Worm (Caenorhabditis elegans): ENCODE results near the gene txt-6.

Gene txt-6

ce11 chrV:4628517-4628930, 21.8 kb upstream of the txt-6 start, which contains the start of gene pmt-2:
pmt-2 (plus strand) TSS chrV:4628580.
- TF ChIP-seq hnd-1 (tag; optimal IDR thresholded peaks at IDR 0.05) (no peak), F13C5.2 (tag; optimal IDR thresholded peaks at IDR 0.05) (no peak), B0310.2 (tag; optimal IDR thresholded peaks at IDR 0.05) (no peak), tra-4 (tag; optimal IDR thresholded peaks at IDR 0.05) (no peak), pes-1 (GFP tag; IDR thresholded peaks at IDR 0.05) (no peak), hmg-4 (GFP tag; optimal IDR thresholded peaks at IDR 0.05) (no peak), tbx-37 (GFP tag; conservative IDR thresholded peaks at IDR 0.05) (no peak), sea-1 (GFP tag; conservative IDR thresholded peaks at IDR 0.05) (no peak), tbx-11 (GFP tag; IDR thresholded peaks at IDR 0.05) (no peak), hmbx-1 (tag; optimal IDR thresholded peaks at IDR 0.05) (no peak), scrt-1 (GFP tag; IDR thresholded peaks at IDR 0.05) (no peak), aly-1 (tag; optimal IDR thresholded peaks at IDR 0.05) (no peak), ets-7 (tag; optimal IDR thresholded peaks at IDR 0.05) (no peak)

- no peak for TF ChIP-seq tbx-11 (GFP tag; IDR thresholded peaks at IDR 0.05)
- TF ChIP-seq F13C5.2 (tag; optimal IDR thresholded peaks at IDR 0.05) = no peak
Measured at ce11 chrV:4626344-4626743, 19.6 kb upstream of the txt-6 start.

DNA sequence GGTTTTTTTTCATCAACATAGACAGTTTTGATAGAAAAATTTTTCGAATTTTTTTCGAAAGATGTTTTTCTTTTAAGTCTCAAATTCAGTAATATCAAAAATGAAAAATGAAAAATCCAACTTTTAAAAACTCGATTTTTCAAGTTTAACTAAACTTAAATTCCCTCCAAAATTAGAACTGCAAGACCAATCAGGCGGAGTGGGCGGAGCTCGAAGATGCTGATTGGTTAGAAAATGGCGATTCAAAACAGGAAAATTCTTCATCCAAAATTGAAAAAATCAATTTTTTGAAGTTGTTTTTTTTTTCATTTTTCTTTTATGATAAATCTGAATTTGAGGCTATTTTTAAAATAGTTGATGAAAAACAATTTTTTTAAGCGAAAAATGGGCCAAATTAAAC, 18.0 kb upstream of the txt-6 start:
- TF ChIP-seq B0310.2 (tag; optimal IDR thresholded peaks at IDR 0.05) (no peak), tra-4 (tag; optimal IDR thresholded peaks at IDR 0.05) (no peak), F13C5.2 (tag; optimal IDR thresholded peaks at IDR 0.05) (no peak)

DNA sequence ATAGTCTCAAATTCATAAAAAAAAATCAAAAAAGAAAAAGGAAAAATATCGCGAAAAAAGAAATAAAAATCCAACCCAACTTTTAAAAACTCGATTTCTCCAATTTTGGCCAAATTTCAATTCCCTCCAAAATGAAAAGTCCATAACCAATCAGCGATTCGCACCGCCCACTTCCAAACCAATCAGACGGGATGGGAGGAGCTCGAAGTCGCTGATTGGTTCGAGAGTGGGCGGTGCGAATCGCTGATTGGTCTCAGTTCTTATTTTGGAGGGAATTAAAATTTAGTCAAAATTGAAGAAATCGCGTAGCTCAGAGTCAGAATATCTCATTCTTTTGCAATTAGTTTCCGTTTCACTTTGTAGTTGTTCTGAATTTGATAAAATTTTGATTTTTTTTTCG, 16.8 kb upstream of the txt-6 start:
- no peak for TF ChIP-seq ama-1 (optimal IDR thresholded peaks at IDR 0.05)

- TF ChIP-seq scrt-1 (GFP tag; IDR thresholded peaks at IDR 0.05) = no peak
- TF ChIP-seq B0310.2 (tag; optimal IDR thresholded peaks at IDR 0.05) = no peak
- no peak for TF ChIP-seq hmbx-1 (tag; optimal IDR thresholded peaks at IDR 0.05)
- TF ChIP-seq tra-4 (tag; optimal IDR thresholded peaks at IDR 0.05) = no peak
- no peak for TF ChIP-seq hnd-1 (tag; optimal IDR thresholded peaks at IDR 0.05)
- no peak for TF ChIP-seq aly-1 (tag; optimal IDR thresholded peaks at IDR 0.05)
- no peak for TF ChIP-seq ceh-13 (GFP tag; optimal IDR thresholded peaks at IDR 0.05)
- TF ChIP-seq pes-1 (GFP tag; IDR thresholded peaks at IDR 0.05) = no peak
- no peak for TF ChIP-seq sea-1 (GFP tag; conservative IDR thresholded peaks at IDR 0.05)
- TF ChIP-seq ama-1 (optimal IDR thresholded peaks at IDR 0.05) = no peak
- TF ChIP-seq ceh-36 (tag; optimal IDR thresholded peaks at IDR 0.05) = no peak
- no peak for TF ChIP-seq flt-1 (GFP tag; IDR thresholded peaks at IDR 0.05)
- TF ChIP-seq ets-7 (tag; optimal IDR thresholded peaks at IDR 0.05) = no peak
- no peak for TF ChIP-seq tbx-11 (GFP tag; IDR thresholded peaks at IDR 0.05)
- no peak for TF ChIP-seq F13C5.2 (tag; optimal IDR thresholded peaks at IDR 0.05)
- TF ChIP-seq hmg-4 (GFP tag; optimal IDR thresholded peaks at IDR 0.05) = no peak
- TF ChIP-seq tbx-37 (GFP tag; conservative IDR thresholded peaks at IDR 0.05) = no peak
Measured at ce11 chrV:4617260-4617659, 10.5 kb upstream of the txt-6 start, which contains the start of gene sumv-2. sumv-2 (plus strand) TSS chrV:4617560.

DNA sequence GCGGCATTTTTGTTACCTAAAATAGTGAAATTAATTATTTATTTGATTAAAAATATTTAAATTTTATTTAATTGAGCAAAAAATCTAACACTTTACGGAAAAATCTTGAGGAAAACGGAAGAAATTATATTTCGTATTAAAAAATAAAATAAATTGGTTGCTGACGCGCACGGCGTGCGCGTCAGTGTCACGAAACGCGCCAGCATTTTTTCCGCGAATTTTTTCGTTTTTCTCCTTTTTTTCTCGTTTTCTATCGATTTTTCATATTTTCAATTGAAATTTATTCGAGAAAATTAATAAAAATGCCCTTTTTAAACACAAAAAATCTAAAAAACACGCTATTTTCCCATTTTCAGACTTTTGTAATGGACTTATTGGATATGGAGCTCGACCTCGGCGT, 9.1 kb upstream of the txt-6 start, which contains the start of the genes Y61A9LA.10 and F54D11.4:
Gene Y61A9LA.10, minus strand, starts transcription at position 16 of the 400 bp plus-strand sequence.
Gene F54D11.4, plus strand, starts transcription at position 350 of the 400 bp plus-strand sequence.
- TF ChIP-seq ceh-36 (tag; optimal IDR thresholded peaks at IDR 0.05) (no peak), F13C5.2 (tag; optimal IDR thresholded peaks at IDR 0.05) (peak; percentile 11)

DNA sequence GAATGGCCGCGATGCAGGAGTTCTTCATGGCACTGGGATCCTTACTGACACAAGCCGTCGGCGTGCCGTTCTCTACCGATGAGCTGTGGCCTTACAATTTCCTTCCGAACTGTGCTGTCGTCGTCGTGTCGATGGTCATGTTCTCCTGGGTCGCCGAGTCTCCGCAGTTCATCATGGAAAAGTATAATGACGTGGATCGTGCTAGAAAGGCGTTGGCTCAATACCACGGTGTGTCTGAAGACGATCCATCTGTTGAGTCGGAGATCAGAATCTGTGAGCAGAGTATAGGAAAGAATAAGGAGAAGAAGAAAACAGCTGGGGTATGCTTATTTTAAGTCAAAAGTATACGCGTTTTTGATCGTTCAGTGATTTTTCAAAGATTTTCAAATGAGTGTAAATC, 7.5 kb downstream of the txt-6 start:
- no peak for TF ChIP-seq hmbx-1 (tag; optimal IDR thresholded peaks at IDR 0.05)
- TF ChIP-seq flt-1 (GFP tag; IDR thresholded peaks at IDR 0.05) = no peak
- no peak for TF ChIP-seq ceh-13 (GFP tag; optimal IDR thresholded peaks at IDR 0.05)
- TF ChIP-seq tbx-37 (GFP tag; conservative IDR thresholded peaks at IDR 0.05) = no peak
- TF ChIP-seq ceh-36 (tag; optimal IDR thresholded peaks at IDR 0.05) = no peak
- TF ChIP-seq aly-1 (tag; optimal IDR thresholded peaks at IDR 0.05) = no peak
- no peak for TF ChIP-seq hmg-4 (GFP tag; optimal IDR thresholded peaks at IDR 0.05)
- no peak for TF ChIP-seq F13C5.2 (tag; optimal IDR thresholded peaks at IDR 0.05)
- TF ChIP-seq ets-7 (tag; optimal IDR thresholded peaks at IDR 0.05) = no peak
- no peak for TF ChIP-seq pes-1 (GFP tag; IDR thresholded peaks at IDR 0.05)
- TF ChIP-seq sea-1 (GFP tag; conservative IDR thresholded peaks at IDR 0.05) = no peak
- no peak for TF ChIP-seq ama-1 (optimal IDR thresholded peaks at IDR 0.05)
- no peak for TF ChIP-seq tbx-11 (GFP tag; IDR thresholded peaks at IDR 0.05)
- no peak for TF ChIP-seq B0310.2 (tag; optimal IDR thresholded peaks at IDR 0.05)
- no peak for TF ChIP-seq scrt-1 (GFP tag; IDR thresholded peaks at IDR 0.05)

ce11 chrV:4598489-4598888, 8.2 kb downstream of the txt-6 start:
- TF ChIP-seq tra-4 (tag; optimal IDR thresholded peaks at IDR 0.05) = no peak
- TF ChIP-seq F13C5.2 (tag; optimal IDR thresholded peaks at IDR 0.05) = no peak
- TF ChIP-seq pes-1 (GFP tag; IDR thresholded peaks at IDR 0.05) = no peak
- TF ChIP-seq sea-1 (GFP tag; conservative IDR thresholded peaks at IDR 0.05) = no peak
- no peak for TF ChIP-seq B0310.2 (tag; optimal IDR thresholded peaks at IDR 0.05)
- no peak for TF ChIP-seq ets-7 (tag; optimal IDR thresholded peaks at IDR 0.05)
- TF ChIP-seq hmbx-1 (tag; optimal IDR thresholded peaks at IDR 0.05) = no peak
- TF ChIP-seq ceh-36 (tag; optimal IDR thresholded peaks at IDR 0.05) = no peak
- no peak for TF ChIP-seq ceh-13 (GFP tag; optimal IDR thresholded peaks at IDR 0.05)
- TF ChIP-seq ama-1 (optimal IDR thresholded peaks at IDR 0.05) = no peak
- no peak for TF ChIP-seq hmg-4 (GFP tag; optimal IDR thresholded peaks at IDR 0.05)
- no peak for TF ChIP-seq tbx-37 (GFP tag; conservative IDR thresholded peaks at IDR 0.05)
- TF ChIP-seq aly-1 (tag; optimal IDR thresholded peaks at IDR 0.05) = no peak
- TF ChIP-seq hnd-1 (tag; optimal IDR thresholded peaks at IDR 0.05) = no peak
- no peak for TF ChIP-seq tbx-11 (GFP tag; IDR thresholded peaks at IDR 0.05)
- no peak for TF ChIP-seq scrt-1 (GFP tag; IDR thresholded peaks at IDR 0.05)
- no peak for TF ChIP-seq flt-1 (GFP tag; IDR thresholded peaks at IDR 0.05)

Measured in whole organism, early embryonic.